Fruit fly (Drosophila melanogaster) whole organism, embryonic: ENCODE data around the gene CG44158.

Experiments used
- Ada2b ChIP-seq: fragments of 200-800 bp; sonication (Bioruptor generic); IDR thresholded peaks from 2 replicates; pipeline ENCODE4 v1.3.6; 2022; ENCODE audit warnings: missing biosample characterization, missing genetic modification characterization
- B-H2 ChIP-seq: fragments of 200-800 bp; sonication (Bioruptor generic); optimal IDR thresholded peaks from 2 replicates; lab custom pipeline; 2018; ENCODE audit warnings: missing biosample characterization, mild to moderate bottlenecking, missing genetic modification characterization
- CG10267 ChIP-seq: fragments of 200-800 bp; sonication (Bioruptor generic); optimal IDR thresholded peaks from 2 replicates; lab custom pipeline; 2018; ENCODE audit warnings: missing biosample characterization, mild to moderate bottlenecking, missing genetic modification characterization, moderate library complexity
- CG11085 ChIP-seq: fragments of 200-800 bp; sonication (Bioruptor generic); IDR thresholded peaks from 2 replicates; pipeline ENCODE4 v1.3.6; 2022; ENCODE audit warnings: missing biosample characterization, missing genetic modification characterization
- CG11456 ChIP-seq: fragments of 200-800 bp; sonication (Bioruptor generic); IDR thresholded peaks from 3 replicates; pipeline ENCODE4 v1.3.6; 2022; ENCODE audit warnings: missing biosample characterization, missing genetic modification characterization
- CG11504 ChIP-seq: fragments of 200-800 bp; sonication (Bioruptor generic); optimal IDR thresholded peaks from 3 replicates; lab custom pipeline; 2019; ENCODE audit warnings: missing biosample characterization, mild to moderate bottlenecking, missing genetic modification characterization, moderate library complexity
- CG1233 ChIP-seq: fragments of 200-800 bp; sonication (Bioruptor generic); optimal IDR thresholded peaks from 4 replicates; lab custom pipeline; 2018; ENCODE audit warnings: missing biosample characterization, mild to moderate bottlenecking, missing genetic modification characterization
- CG12659 ChIP-seq: fragments of 200-800 bp; sonication (Bioruptor generic); optimal IDR thresholded peaks from 3 replicates; lab custom pipeline; 2017; ENCODE audit warnings: mild to moderate bottlenecking, missing biosample characterization, missing genetic modification reagents, missing genetic modification characterization
- CG13296 ChIP-seq: fragments of 200-800 bp; sonication (Bioruptor generic); optimal IDR thresholded peaks from 3 replicates; lab custom pipeline; 2018; ENCODE audit warnings: missing biosample characterization, mild to moderate bottlenecking, missing genetic modification characterization
- CG14014 ChIP-seq: fragments of 200-800 bp; sonication (Bioruptor generic); IDR thresholded peaks from 2 replicates; pipeline ENCODE4 v1.3.6; 2022; ENCODE audit warnings: missing biosample characterization, missing genetic modification characterization
- CG14860 ChIP-seq: fragments of 200-800 bp; sonication (Bioruptor generic); IDR thresholded peaks from 3 replicates; pipeline ENCODE4 v1.3.6; 2022; ENCODE audit warnings: missing biosample characterization, missing genetic modification characterization; ENCODE audit not compliant: partially characterized antibody
- CG15073 ChIP-seq: fragments of 200-800 bp; sonication (Bioruptor generic); optimal IDR thresholded peaks from 2 replicates; lab custom pipeline; 2016; ENCODE audit warnings: missing biosample characterization, missing genetic modification characterization
- CG15479 ChIP-seq: fragments of 200-800 bp; sonication (Bioruptor generic); optimal IDR thresholded peaks from 3 replicates; lab custom pipeline; 2019; ENCODE audit warnings: missing biosample characterization, mild to moderate bottlenecking, missing genetic modification characterization, moderate library complexity
- CG16813 ChIP-seq: fragments of 200-800 bp; sonication (Bioruptor generic); IDR thresholded peaks from 3 replicates; pipeline ENCODE4 v1.3.6; 2022; ENCODE audit warnings: missing biosample characterization, missing genetic modification characterization; ENCODE audit not compliant: partially characterized antibody
- CG16815 ChIP-seq: fragments of 200-800 bp; sonication (Bioruptor generic); optimal IDR thresholded peaks from 3 replicates; lab custom pipeline; 2017; ENCODE audit warnings: missing biosample characterization, mild to moderate bottlenecking, missing genetic modification characterization
- CG17359 ChIP-seq: fragments of 200-800 bp; sonication (Bioruptor generic); optimal IDR thresholded peaks from 3 replicates; lab custom pipeline; 2018; ENCODE audit warnings: missing biosample characterization, mild to moderate bottlenecking, missing genetic modification characterization, moderate library complexity
- CG17802 ChIP-seq: fragments of 200-800 bp; sonication (Bioruptor generic); optimal IDR thresholded peaks from 2 replicates; lab custom pipeline; 2018; ENCODE audit warnings: missing biosample characterization, mild to moderate bottlenecking, missing genetic modification characterization, moderate library complexity
- CG17912 ChIP-seq: fragments of 200-800 bp; sonication (Bioruptor generic); optimal IDR thresholded peaks from 2 replicates; lab custom pipeline; 2018; ENCODE audit warnings: missing biosample characterization, mild to moderate bottlenecking, missing genetic modification characterization
- CG18764 ChIP-seq: fragments of 200-800 bp; sonication (Bioruptor generic); optimal IDR thresholded peaks from 3 replicates; lab custom pipeline; 2016; ENCODE audit warnings: missing biosample characterization, missing genetic modification characterization
- CG3065 ChIP-seq: fragments of 200-800 bp; sonication (Bioruptor generic); optimal IDR thresholded peaks from 2 replicates; lab custom pipeline; 2016; ENCODE audit warnings: missing biosample characterization, missing genetic modification characterization
- CG32767 ChIP-seq: fragments of 200-800 bp; sonication (Bioruptor generic); IDR thresholded peaks from 2 replicates; pipeline ENCODE4 v1.3.6; 2022; ENCODE audit warnings: missing biosample characterization, missing genetic modification characterization
- CG34224 ChIP-seq: fragments of 200-800 bp; sonication (Bioruptor generic); IDR thresholded peaks from 3 replicates; pipeline ENCODE4 v1.3.6; 2022; ENCODE audit warnings: missing biosample characterization, missing genetic modification characterization; ENCODE audit not compliant: partially characterized antibody
- CG3847 ChIP-seq: fragments of 200-800 bp; sonication (Bioruptor generic); IDR thresholded peaks from 2 replicates; pipeline ENCODE4 v1.3.6; 2022; ENCODE audit warnings: missing biosample characterization, missing genetic modification characterization
- CG4707 ChIP-seq: fragments of 200-800 bp; sonication (Bioruptor generic); optimal IDR thresholded peaks from 2 replicates; lab custom pipeline; 2018; ENCODE audit warnings: missing biosample characterization, mild to moderate bottlenecking, missing genetic modification characterization, moderate library complexity
- CG8359 ChIP-seq: fragments of 200-800 bp; sonication (Bioruptor generic); optimal IDR thresholded peaks from 2 replicates; lab custom pipeline; 2017; ENCODE audit warnings: missing biosample characterization, mild to moderate bottlenecking, missing genetic modification characterization, borderline replicate concordance
- CG8388 ChIP-seq: fragments of 200-800 bp; sonication (Bioruptor generic); optimal IDR thresholded peaks from 2 replicates; lab custom pipeline; 2019; ENCODE audit warnings: missing biosample characterization, mild to moderate bottlenecking, missing genetic modification characterization, moderate library complexity
- CG9609 ChIP-seq: fragments of 200-800 bp; sonication (Bioruptor generic); optimal IDR thresholded peaks from 3 replicates; lab custom pipeline; 2016; ENCODE audit warnings: missing biosample characterization, missing genetic modification characterization
- Dek ChIP-seq: fragments of 200-800 bp; sonication (Bioruptor generic); optimal IDR thresholded peaks from 3 replicates; lab custom pipeline; 2019; ENCODE audit warnings: missing biosample characterization, mild to moderate bottlenecking, missing genetic modification characterization, moderate library complexity
- Dip3 ChIP-seq: fragments of 200-800 bp; sonication (Bioruptor generic); optimal IDR thresholded peaks from 3 replicates; lab custom pipeline; 2016; ENCODE audit warnings: missing biosample characterization, missing genetic modification characterization
- MBD-R2 ChIP-seq: fragments of 200-800 bp; sonication (Bioruptor generic); IDR thresholded peaks from 2 replicates; pipeline ENCODE4 v1.3.6; 2022; ENCODE audit warnings: missing biosample characterization, missing genetic modification characterization
- Meics ChIP-seq: fragments of 200-800 bp; sonication (Bioruptor generic); optimal IDR thresholded peaks from 2 replicates; lab custom pipeline; 2017; ENCODE audit warnings: missing biosample characterization, mild to moderate bottlenecking, missing genetic modification characterization
- Myb ChIP-seq: fragments of 200-800 bp; sonication (Bioruptor generic); optimal IDR thresholded peaks from 2 replicates; lab custom pipeline; 2016; ENCODE audit warnings: missing biosample characterization, missing genetic modification characterization
- Pdp1 ChIP-seq, 2 experiments: fragments of 200-800 bp; sonication (Bioruptor generic); optimal IDR thresholded peaks; 3 replicates each; lab custom pipeline; 2016; ENCODE audit warnings: missing biosample characterization in 2 of 2, missing genetic modification characterization in 2 of 2, mild to moderate bottlenecking in 1 of 2, moderate library complexity in 1 of 2
- Vsx1 ChIP-seq: fragments of 200-800 bp; sonication (Bioruptor generic); optimal IDR thresholded peaks from 2 replicates; lab custom pipeline; 2017; ENCODE audit warnings: missing biosample characterization, mild to moderate bottlenecking, missing genetic modification characterization, missing genetic modification reagents
- ab ChIP-seq: fragments of 200-800 bp; sonication (Bioruptor generic); optimal IDR thresholded peaks from 2 replicates; lab custom pipeline; 2016; ENCODE audit warnings: missing biosample characterization, missing genetic modification characterization
- croc ChIP-seq: fragments of 200-800 bp; sonication (Bioruptor generic); conservative IDR thresholded peaks from 3 replicates; pipeline ENCODE4 v1.3.6; 2022; ENCODE audit warnings: missing biosample characterization, missing genetic modification characterization
- dysf ChIP-seq: fragments of 200-800 bp; sonication (Bioruptor generic); IDR thresholded peaks from 3 replicates; pipeline ENCODE4 v1.3.6; 2022; ENCODE audit warnings: missing biosample characterization, missing genetic modification characterization
- emc ChIP-seq: fragments of 200-800 bp; sonication (Bioruptor generic); optimal IDR thresholded peaks from 2 replicates; lab custom pipeline; 2016; ENCODE audit warnings: missing biosample characterization, missing genetic modification characterization
- gfzf ChIP-seq: fragments of 200-800 bp; sonication (Bioruptor generic); optimal IDR thresholded peaks from 2 replicates; lab custom pipeline; 2016; ENCODE audit warnings: missing biosample characterization, mild to moderate bottlenecking, missing genetic modification characterization, moderate library complexity
- jing ChIP-seq: fragments of 200-800 bp; sonication (Bioruptor generic); optimal IDR thresholded peaks from 2 replicates; lab custom pipeline; 2018; ENCODE audit warnings: missing biosample characterization, mild to moderate bottlenecking, missing genetic modification characterization
- lola ChIP-seq, 3 experiments: fragments of >200 bp in 2 of 3; fragments of 200-800 bp in 1 of 3; sonication (Bioruptor generic) in 1 of 3; optimal IDR thresholded peaks; 2 replicates each; lab custom pipeline; 2017 to 2019; ENCODE audit warnings: missing biosample characterization in 3 of 3, missing genetic modification characterization in 3 of 3, mild to moderate bottlenecking in 1 of 3, moderate library complexity in 1 of 3
- mam ChIP-seq: fragments of 200-800 bp; sonication (Bioruptor generic); optimal IDR thresholded peaks from 3 replicates; lab custom pipeline; 2016; ENCODE audit warnings: missing biosample characterization, missing genetic modification characterization
- sens ChIP-seq: fragments of 200-800 bp; sonication (Bioruptor generic); peaks from one replicate; lab custom pipeline; 2016; ENCODE audit warnings: missing biosample characterization, missing genetic modification characterization
- sqz ChIP-seq: fragments of 200-800 bp; sonication (Bioruptor generic); optimal IDR thresholded peaks from 3 replicates; lab custom pipeline; 2018; ENCODE audit warnings: missing biosample characterization, mild to moderate bottlenecking, missing genetic modification characterization
- tio ChIP-seq: fragments of 200-800 bp; sonication (Bioruptor generic); optimal IDR thresholded peaks from 2 replicates; lab custom pipeline; 2017; ENCODE audit warnings: missing biosample characterization, missing genetic modification characterization, inconsistent platforms
- trh ChIP-seq: fragments of 200-800 bp; sonication (Bioruptor generic); optimal IDR thresholded peaks from 2 replicates; lab custom pipeline; 2016; ENCODE audit warnings: missing biosample characterization, missing genetic modification characterization
- zen ChIP-seq: fragments of 200-800 bp; sonication (Bioruptor generic); optimal IDR thresholded peaks from 3 replicates; lab custom pipeline; 2018; ENCODE audit warnings: missing biosample characterization, mild to moderate bottlenecking, missing genetic modification characterization, moderate library complexity
- zf30C ChIP-seq: fragments of 200-800 bp; sonication (Bioruptor generic); optimal IDR thresholded peaks from 3 replicates; lab custom pipeline; 2018; ENCODE audit warnings: missing biosample characterization, mild to moderate bottlenecking, missing genetic modification characterization

The CG44158 gene

DNA sequence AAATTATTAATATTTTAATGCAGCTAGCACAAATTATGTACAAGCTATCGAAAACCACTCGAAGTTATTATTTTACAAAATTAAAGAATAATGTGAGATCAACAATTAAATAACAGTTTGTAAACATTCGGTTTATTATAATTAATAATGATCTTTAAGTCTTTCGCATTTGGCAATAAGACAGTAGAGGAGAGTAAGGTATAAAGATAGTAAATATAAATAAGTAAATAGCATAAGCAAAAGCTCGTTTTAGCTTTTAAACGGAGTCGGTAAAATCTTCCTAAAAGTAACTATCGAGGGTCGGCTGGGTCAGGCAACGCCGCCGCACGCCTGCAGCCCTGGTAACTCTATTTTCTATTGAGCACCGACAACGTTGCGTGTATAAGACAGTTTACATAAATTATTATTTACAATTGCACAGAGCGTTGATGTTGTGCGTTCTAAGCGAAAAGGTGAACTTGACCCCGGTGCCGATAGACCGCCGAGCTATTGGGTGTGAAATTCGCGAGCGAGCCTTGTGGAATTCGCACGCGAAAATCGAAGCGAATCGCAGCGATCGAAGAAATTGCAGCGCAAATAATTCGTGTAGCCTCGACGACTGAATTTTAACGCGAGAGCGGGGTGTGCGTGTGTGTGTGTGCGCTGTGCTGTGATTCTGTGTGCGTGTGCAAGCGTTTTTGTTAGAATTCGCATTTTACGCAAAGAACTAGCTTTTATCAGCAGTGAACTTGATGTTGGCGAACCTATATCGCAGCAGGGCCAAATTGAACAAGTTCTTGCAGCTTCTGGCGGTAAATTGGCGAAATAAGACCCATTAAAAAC, 41.0 kb upstream of the CG44158 start, which contains the start of gene wrd (continued):
- TF ChIP-seq Dip3 (GFP tag; lab: Kevin White, UChicago) (no peak), tio (GFP tag; lab: Kevin White, UChicago) (peak; percentile 22), Pdp1 (GFP tag; optimal IDR thresholded peaks at IDR 0.05; lab: Kevin White, UChicago) (peak in 1 of 2 experiments; percentile 67), zf30C (GFP tag; lab: Kevin White, UChicago) (no peak), mam (no peak), CG34224 (GFP tag; lab: Robert Waterston, UW) (no peak; the same call in 2 of the 3 replicates), lola (GFP tag; optimal IDR thresholded peaks at IDR 0.05; lab: Kevin White, UChicago) (peak in 1 of 3 experiments; percentile 39), B-H2 (GFP tag; lab: Kevin White, UChicago) (no peak), ab (GFP tag; lab: Kevin White, UChicago) (no peak), CG15479 (GFP tag; lab: Kevin White, UChicago) (peak; percentile 53), CG15073 (GFP tag; lab: Kevin White, UChicago) (no peak), sens (peak; percentile 71), CG14014 (0 out of 2 replicates have a peak, but pooled peaks have one; percentile 11), CG8388 (no peak), CG9609 (GFP tag; lab: Kevin White, UChicago) (no peak), CG11504 (tag; lab: Kevin White, UChicago) (peak; percentile 49), CG32767 (GFP tag; lab: Robert Waterston, UW) (no peak; the same call in 1 of the 2 replicates), CG16813 (GFP tag; lab: Robert Waterston, UW) (no peak), CG4707 (GFP tag; lab: Kevin White, UChicago) (no peak), gfzf (no peak), CG8359 (GFP tag; lab: Kevin White, UChicago) (no peak), emc (GFP tag; lab: Kevin White, UChicago) (no peak), CG1233 (GFP tag; lab: Kevin White, UChicago) (no peak), croc (GFP tag; lab: Robert Waterston, UW) (no peak), CG14860 (GFP tag; lab: Robert Waterston, UW) (no peak), CG13296 (GFP tag; lab: Kevin White, UChicago) (no peak), Dek (peak; percentile 6), MBD-R2 (GFP tag; lab: Robert Waterston, UW) (no peak), Vsx1 (GFP tag; lab: Kevin White, UChicago) (no peak), CG17912 (no peak), zen (tag; lab: Kevin White, UChicago) (no peak), Myb (GFP tag; lab: Kevin White, UChicago) (no peak), dysf (GFP tag; lab: Robert Waterston, UW) (0 out of 3 replicates have a peak, but pooled peaks have one; percentile 27), CG18764 (GFP tag; lab: Kevin White, UChicago) (no peak), CG3847 (GFP tag; lab: Robert Waterston, UW) (peak; percentile 8; the same call in 1 of the 2 replicates), CG11456 (GFP tag; lab: Robert Waterston, UW) (peak; percentile 58; the same call in 1 of the 3 replicates), CG10267 (peak; percentile 3), jing (GFP tag; lab: Kevin White, UChicago) (no peak), Ada2b (no peak), Meics (peak; percentile 43), CG3065 (GFP tag; lab: Kevin White, UChicago) (no peak), CG12659 (GFP tag; lab: Kevin White, UChicago) (peak; percentile 30), sqz (GFP tag; lab: Kevin White, UChicago) (no peak), CG17359 (tag; lab: Kevin White, UChicago) (no peak), CG16815 (GFP tag; lab: Kevin White, UChicago) (no peak), CG11085 (GFP tag; lab: Robert Waterston, UW) (no peak), trh (no peak), CG17802 (no peak)
